Worm (Caenorhabditis elegans) whole organism, mixed stage, embryonic: Measurements from ENCODE around the gene lep-2.

Source experiments
- M03D4.4 ChIP-seq: sonication (generic microtip); optimal IDR thresholded peaks from 2 replicates; lab custom pipeline; 2017; ENCODE audit warnings: mild to moderate bottlenecking, missing genetic modification characterization, missing compliant biosample characterization
- ceh-39 ChIP-seq: fragments of 150-350 bp; optimal IDR thresholded peaks from 2 replicates; lab custom pipeline; 2014; ENCODE audit warnings: missing biosample characterization, missing genetic modification characterization
- ceh-43 ChIP-seq: fragments of 200-800 bp; sonication (Bioruptor generic); optimal IDR thresholded peaks from 2 replicates; lab custom pipeline; 2018; ENCODE audit warnings: mild to moderate bottlenecking, missing genetic modification characterization, moderate library complexity, missing compliant biosample characterization
- ces-1 ChIP-seq: fragments of 150-350 bp; optimal IDR thresholded peaks from 2 replicates; lab custom pipeline; 2014; ENCODE audit warnings: missing biosample characterization, missing genetic modification reagents, missing genetic modification characterization
- cnd-1 ChIP-seq: fragments of 200-800 bp; sonication (Bioruptor generic); optimal IDR thresholded peaks from 2 replicates; lab custom pipeline; 2018; ENCODE audit warnings: mild to moderate bottlenecking, missing genetic modification characterization, missing compliant biosample characterization
- drap-1 ChIP-seq: fragments of 200-800 bp; sonication (Bioruptor generic); optimal IDR thresholded peaks from 3 replicates; lab custom pipeline; 2018; ENCODE audit warnings: mild to moderate bottlenecking, missing genetic modification characterization, missing compliant biosample characterization
- elt-1 ChIP-seq: sonication (generic microtip); optimal IDR thresholded peaks from 2 replicates; lab custom pipeline; 2017; ENCODE audit warnings: missing genetic modification characterization, mild to moderate bottlenecking, missing compliant biosample characterization, antibody characterized with exemption, moderate library complexity, borderline replicate concordance; ENCODE audit not compliant: insufficient read depth
- elt-3 ChIP-seq: fragments of 150-350 bp; optimal IDR thresholded peaks from 2 replicates; lab custom pipeline; 2014; ENCODE audit warnings: missing biosample characterization, missing genetic modification characterization
- flh-1 ChIP-seq: fragments of 200-800 bp; sonication (Bioruptor generic); optimal IDR thresholded peaks from 2 replicates; lab custom pipeline; 2018; ENCODE audit warnings: mild to moderate bottlenecking, missing genetic modification characterization, moderate library complexity, missing compliant biosample characterization
- ham-2 ChIP-seq: fragments of 200-800 bp; sonication (Bioruptor generic); optimal IDR thresholded peaks from 2 replicates; lab custom pipeline; 2018; ENCODE audit warnings: mild to moderate bottlenecking, missing genetic modification characterization, missing compliant biosample characterization
- lin-32 ChIP-seq: fragments of 200-800 bp; sonication (Bioruptor generic); optimal IDR thresholded peaks from 2 replicates; lab custom pipeline; 2018; ENCODE audit warnings: mild to moderate bottlenecking, missing genetic modification characterization, missing compliant biosample characterization
- lsy-2 ChIP-seq: fragments of 150-350 bp; optimal IDR thresholded peaks from 2 replicates; lab custom pipeline; 2014; ENCODE audit warnings: missing biosample characterization, missing genetic modification characterization
- mab-5 ChIP-seq: fragments of 150-350 bp; optimal IDR thresholded peaks from 2 replicates; lab custom pipeline; 2014; ENCODE audit warnings: missing biosample characterization, missing genetic modification characterization
- mep-1 ChIP-seq: fragments of 150-350 bp; optimal IDR thresholded peaks from 2 replicates; lab custom pipeline; 2017; ENCODE audit warnings: missing biosample characterization, missing genetic modification reagents, missing genetic modification characterization, inconsistent platforms
- mls-2 ChIP-seq: sonication (generic microtip); optimal IDR thresholded peaks from 2 replicates; lab custom pipeline; 2016; ENCODE audit warnings: mild to moderate bottlenecking, missing genetic modification characterization, moderate library complexity, missing compliant biosample characterization
- nhr-12 ChIP-seq: fragments of 150-350 bp; optimal IDR thresholded peaks from 2 replicates; lab custom pipeline; 2014; ENCODE audit warnings: missing biosample characterization, missing genetic modification characterization
- nhr-2 ChIP-seq: fragments of 150-350 bp; optimal IDR thresholded peaks from 2 replicates; lab custom pipeline; 2014; ENCODE audit warnings: missing biosample characterization, missing genetic modification characterization
- nhr-237 ChIP-seq: fragments of 150-350 bp; optimal IDR thresholded peaks from 2 replicates; lab custom pipeline; 2014; ENCODE audit warnings: missing biosample characterization, missing genetic modification characterization
- nhr-28 ChIP-seq: fragments of 150-350 bp; optimal IDR thresholded peaks from 2 replicates; lab custom pipeline; 2014; ENCODE audit warnings: missing biosample characterization, missing genetic modification characterization
- pha-4 ChIP-seq: fragments of 150-350 bp; optimal IDR thresholded peaks from 2 replicates; lab custom pipeline; 2018; ENCODE audit warnings: missing biosample characterization, missing genetic modification reagents, missing genetic modification characterization
- sem-2 ChIP-seq: fragments of 200-800 bp; sonication (Bioruptor generic); optimal IDR thresholded peaks from 2 replicates; lab custom pipeline; 2018; ENCODE audit warnings: mild to moderate bottlenecking, missing genetic modification characterization, missing compliant biosample characterization
- sptf-1 ChIP-seq: sonication (generic microtip); optimal IDR thresholded peaks from 2 replicates; lab custom pipeline; 2017; ENCODE audit warnings: mild to moderate bottlenecking, missing genetic modification characterization, moderate library complexity, missing compliant biosample characterization
- tbx-8 ChIP-seq: fragments of 200-800 bp; sonication (Bioruptor generic); optimal IDR thresholded peaks from 2 replicates; lab custom pipeline; 2018; ENCODE audit warnings: mild to moderate bottlenecking, missing genetic modification characterization, moderate library complexity, missing compliant biosample characterization
- unc-120 ChIP-seq: sonication (generic microtip); optimal IDR thresholded peaks from 2 replicates; lab custom pipeline; 2017; ENCODE audit warnings: missing genetic modification characterization, missing compliant biosample characterization; ENCODE audit not compliant: poor library complexity, severe bottlenecking
- unc-39 ChIP-seq: fragments of 150-350 bp; optimal IDR thresholded peaks from 2 replicates; lab custom pipeline; 2014; ENCODE audit warnings: missing biosample characterization, missing genetic modification characterization
- unc-62 ChIP-seq: fragments of 150-350 bp; optimal IDR thresholded peaks from 2 replicates; lab custom pipeline; 2014; ENCODE audit warnings: missing biosample characterization, missing genetic modification reagents, missing genetic modification characterization
- zip-8 ChIP-seq: fragments of 150-350 bp; optimal IDR thresholded peaks from 2 replicates; lab custom pipeline; 2014; ENCODE audit warnings: missing biosample characterization, missing genetic modification characterization
- ztf-11 ChIP-seq: fragments of 150-350 bp; optimal IDR thresholded peaks from 2 replicates; lab custom pipeline; 2014; ENCODE audit warnings: missing biosample characterization, missing genetic modification characterization

Gene lep-2

ce11 chrIV:959221-959620 lies 32.9 kb upstream of the lep-2 start, which contains the start of gene plx-1:
Gene plx-1 (plus strand): TSS chrIV:959521.
- TF ChIP-seq sptf-1 (tag; lab: Kevin White, UChicago) (no peak), drap-1 (GFP tag; lab: Kevin White, UChicago) (no peak), nhr-237 (tag; lab: Kevin White, UChicago) (no peak), M03D4.4 (tag; lab: Kevin White, UChicago) (no peak), ham-2 (no peak), sem-2 (GFP tag; lab: Kevin White, UChicago) (no peak), zip-8 (tag; lab: Kevin White, UChicago) (no peak), nhr-12 (no peak), tbx-8 (GFP tag; lab: Kevin White, UChicago) (no peak), elt-3 (no peak), mep-1 (no peak), lin-32 (GFP tag; lab: Kevin White, UChicago) (no peak)
- TF ChIP-seq, all 35 proteins: peak for 0

DNA sequence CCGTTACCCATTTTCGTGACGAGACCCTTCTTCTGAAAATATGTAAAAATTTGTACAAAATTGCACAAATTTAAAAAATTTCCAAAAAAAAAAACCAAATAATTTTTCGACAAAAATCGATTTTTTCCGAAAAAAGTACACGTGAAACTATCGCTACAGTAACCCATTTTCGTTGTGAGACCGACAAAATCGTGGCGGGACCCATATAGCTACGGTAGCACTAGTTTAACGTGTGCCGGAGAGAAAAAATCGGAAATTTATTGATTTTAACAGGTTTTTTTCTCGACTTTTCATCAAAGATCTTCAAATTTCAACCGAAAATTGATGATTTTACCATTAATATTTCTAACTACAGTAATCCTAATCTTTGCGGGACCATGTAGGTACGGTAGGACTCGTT lies 31.9 kb upstream of the lep-2 start:
- no peak for TF ChIP-seq nhr-28 (tag; lab: Kevin White, UChicago)
- TF ChIP-seq unc-62 (GFP tag; lab: Kevin White, UChicago), result no peak

ce11 chrIV:961862-962261 lies 30.2 kb upstream of the lep-2 start:
- TF ChIP-seq zip-8 (tag; lab: Kevin White, UChicago), result no peak
- TF ChIP-seq flh-1, result no peak
- no peak for TF ChIP-seq M03D4.4 (tag; lab: Kevin White, UChicago)
- peak; percentile 87 for TF ChIP-seq ces-1 (GFP tag; lab: Kevin White, UChicago)
- no peak for TF ChIP-seq ztf-11 (tag; lab: Kevin White, UChicago)
- TF ChIP-seq mab-5 (tag; lab: Kevin White, UChicago), result no peak

- no peak for TF ChIP-seq nhr-2
- TF ChIP-seq unc-62 (GFP tag; lab: Kevin White, UChicago), result no peak
- TF ChIP-seq mep-1, result no peak
- no peak for TF ChIP-seq nhr-12
- TF ChIP-seq nhr-28 (tag; lab: Kevin White, UChicago), result no peak
- TF ChIP-seq pha-4 (tag; lab: Kevin White, UChicago), result no peak
These were observed 21.0 kb upstream of the lep-2 start for ce11 chrIV:971122-971521.

DNA sequence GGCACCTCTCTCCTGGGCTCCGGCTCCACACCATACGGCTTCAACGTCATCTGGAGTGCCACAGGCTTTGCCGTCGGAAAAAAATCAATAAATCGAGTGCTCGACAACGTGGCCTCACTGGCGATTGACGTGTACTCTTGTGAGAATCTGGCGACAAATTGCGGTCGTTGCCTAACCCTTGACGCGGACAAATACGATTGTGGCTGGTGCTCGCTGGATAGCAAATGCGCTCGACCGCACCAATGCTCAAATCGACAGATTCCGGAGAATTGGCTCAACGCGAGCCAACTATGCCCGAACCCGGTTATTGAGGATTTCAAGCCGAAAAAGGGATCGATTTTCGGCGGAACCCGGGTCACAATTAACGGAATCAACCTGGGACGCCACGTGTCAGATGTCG lies 19.7 kb upstream of the lep-2 start:
- TF ChIP-seq ceh-39 (tag; lab: Kevin White, UChicago), result no peak

DNA sequence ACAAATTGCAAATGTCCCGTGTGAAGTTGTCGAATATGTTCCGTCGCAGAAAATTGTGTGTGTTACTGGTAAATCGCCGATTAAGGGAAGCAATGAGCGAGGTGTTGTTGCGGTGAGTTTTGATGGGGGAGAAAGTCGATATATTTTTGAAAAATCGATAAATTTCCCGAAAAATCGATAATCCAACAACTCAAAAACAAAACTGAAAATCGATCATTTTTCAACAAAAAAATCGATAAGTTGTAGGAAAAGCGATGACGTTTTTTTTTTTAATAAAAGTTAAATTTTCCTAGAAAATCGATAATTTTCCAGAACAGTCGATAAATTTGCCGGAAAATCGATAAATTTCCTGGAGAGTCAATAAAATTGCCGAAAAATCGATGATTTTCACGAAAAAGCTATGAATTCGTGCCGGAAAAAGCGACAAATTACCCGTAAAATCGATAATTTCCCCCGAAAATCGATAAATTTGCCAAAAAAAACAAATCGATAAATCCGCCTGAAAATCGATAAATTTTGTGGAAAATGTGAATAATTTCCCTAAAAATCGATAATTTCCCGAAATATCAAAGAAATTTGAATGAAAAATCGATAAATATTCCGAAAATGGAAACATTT lies 19.2 kb upstream of the lep-2 start:
- no peak for TF ChIP-seq elt-1
- no peak for TF ChIP-seq nhr-237 (tag; lab: Kevin White, UChicago)
- TF ChIP-seq unc-120 (tag; lab: Kevin White, UChicago), result no peak
- TF ChIP-seq unc-39, result no peak
- TF ChIP-seq sptf-1 (tag; lab: Kevin White, UChicago), result peak; percentile 29
- no peak for TF ChIP-seq nhr-28 (tag; lab: Kevin White, UChicago)
- no peak for TF ChIP-seq lsy-2
- TF ChIP-seq, all 35 proteins: peak for 1

- TF ChIP-seq mab-5 (tag; lab: Kevin White, UChicago), result no peak
- no peak for TF ChIP-seq zip-8 (tag; lab: Kevin White, UChicago)
- TF ChIP-seq cnd-1, result no peak
- no peak for TF ChIP-seq nhr-28 (tag; lab: Kevin White, UChicago)
- TF ChIP-seq nhr-12, result no peak
- no peak for TF ChIP-seq nhr-2
- no peak for TF ChIP-seq ceh-43
- no peak for TF ChIP-seq flh-1
- no peak for TF ChIP-seq unc-62 (GFP tag; lab: Kevin White, UChicago)
- TF ChIP-seq mls-2, result no peak
- no peak for TF ChIP-seq lsy-2
These were observed 15.7 kb upstream of the lep-2 start for ce11 chrIV:976372-976771.
